Worm (Caenorhabditis elegans) whole organism, L3 larva: ENCODE results near the gene F07C6.2.

Source experiments
- ZK546.5 ChIP-seq: sonication (generic microtip); optimal IDR thresholded peaks from 2 replicates; lab custom pipeline; 2017; ENCODE audit warnings: missing biosample characterization, missing genetic modification characterization
- ama-1 ChIP-seq: fragments of 150-350 bp; optimal IDR thresholded peaks from 2 replicates; lab custom pipeline; 2018
- egl-5 ChIP-seq: fragments of 150-350 bp; optimal IDR thresholded peaks from 2 replicates; lab custom pipeline; 2017; ENCODE audit warnings: missing biosample characterization, missing genetic modification reagents, missing genetic modification characterization, inconsistent platforms
- elt-1 ChIP-seq: fragments of 150-350 bp; optimal IDR thresholded peaks from 2 replicates; lab custom pipeline; 2014; ENCODE audit warnings: missing biosample characterization, missing genetic modification characterization
- jun-1 ChIP-seq: fragments of 150-350 bp; optimal IDR thresholded peaks from 2 replicates; lab custom pipeline; 2014; ENCODE audit warnings: missing biosample characterization, missing genetic modification reagents, missing genetic modification characterization
- nhr-11 ChIP-seq: fragments of 150-350 bp; optimal IDR thresholded peaks from 2 replicates; lab custom pipeline; 2014; ENCODE audit warnings: missing biosample characterization, missing genetic modification characterization
- nhr-12 ChIP-seq: fragments of 150-350 bp; optimal IDR thresholded peaks from 2 replicates; lab custom pipeline; 2014; ENCODE audit warnings: missing biosample characterization, missing genetic modification characterization
- nhr-237 ChIP-seq: fragments of 150-350 bp; optimal IDR thresholded peaks from 2 replicates; lab custom pipeline; 2014; ENCODE audit warnings: missing biosample characterization, missing genetic modification characterization
- pha-4 ChIP-seq: fragments of 150-350 bp; optimal IDR thresholded peaks from 2 replicates; lab custom pipeline; 2014; ENCODE audit warnings: missing biosample characterization, missing genetic modification reagents, missing genetic modification characterization
- pqm-1 ChIP-seq: fragments of 150-350 bp; optimal IDR thresholded peaks from 2 replicates; lab custom pipeline; 2017; ENCODE audit warnings: missing biosample characterization, missing genetic modification characterization, inconsistent platforms
- snpc-4 ChIP-seq: fragments of 150-350 bp; optimal IDR thresholded peaks from 2 replicates; lab custom pipeline; 2014; ENCODE audit warnings: missing biosample characterization, missing genetic modification characterization
- unc-62 ChIP-seq: fragments of 150-350 bp; sonication (generic microtip); optimal IDR thresholded peaks from 4 replicates; lab custom pipeline; 2014; ENCODE audit warnings: missing biosample characterization, missing genetic modification reagents, missing genetic modification characterization
- zag-1 ChIP-seq: fragments of 150-350 bp; optimal IDR thresholded peaks from 2 replicates; lab custom pipeline; 2014; ENCODE audit warnings: missing biosample characterization, missing genetic modification characterization
- ztf-11 ChIP-seq: fragments of 150-350 bp; optimal IDR thresholded peaks from 2 replicates; lab custom pipeline; 2014; ENCODE audit warnings: missing biosample characterization, missing genetic modification characterization

- TF ChIP-seq pha-4 (tag; lab: Kevin White, UChicago) (peak; percentile 47), nhr-12 (tag; lab: Kevin White, UChicago) (no peak), elt-1 (tag; lab: Kevin White, UChicago) (no peak), snpc-4 (no peak), nhr-11 (tag; lab: Kevin White, UChicago) (no peak), ZK546.5 (tag; lab: Kevin White, UChicago) (no peak), jun-1 (no peak), ama-1 (no peak), nhr-237 (tag; lab: Kevin White, UChicago) (no peak), ztf-11 (tag; lab: Kevin White, UChicago) (no peak), unc-62 (GFP tag; lab: Kevin White, UChicago) (no peak), egl-5 (no peak), zag-1 (tag; lab: Kevin White, UChicago) (no peak), pqm-1 (tag; lab: Kevin White, UChicago) (no peak)
These were observed 44.7 kb upstream of the F07C6.2 start, which contains the start of gene inx-6 for ce11 chrIV:12746284-12746683.
